Fruit fly (Drosophila melanogaster) whole organism, embryonic: ENCODE data around the gene CG12056.

Experiments
- Antp ChIP-seq: fragments of 200-800 bp; sonication (Bioruptor generic); optimal IDR thresholded peaks from 3 replicates; lab custom pipeline; 2016; ENCODE audit warnings: missing biosample characterization, missing genetic modification characterization
- CG10366 ChIP-seq: fragments of 200-800 bp; sonication (Bioruptor generic); IDR thresholded peaks from 2 replicates; pipeline ENCODE4 v1.3.6; 2022; ENCODE audit warnings: missing biosample characterization, missing genetic modification characterization
- CG10543 ChIP-seq: fragments of 200-800 bp; sonication (Bioruptor generic); optimal IDR thresholded peaks from 3 replicates; lab custom pipeline; 2017; ENCODE audit warnings: missing biosample characterization, mild to moderate bottlenecking, missing genetic modification characterization, moderate library complexity
- CG11085 ChIP-seq: fragments of 200-800 bp; sonication (Bioruptor generic); IDR thresholded peaks from 2 replicates; pipeline ENCODE4 v1.3.6; 2022; ENCODE audit warnings: missing biosample characterization, missing genetic modification characterization
- CG12942 ChIP-seq: fragments of 200-800 bp; sonication (Bioruptor generic); optimal IDR thresholded peaks from 3 replicates; lab custom pipeline; 2016; ENCODE audit warnings: missing biosample characterization, missing genetic modification characterization
- CG13296 ChIP-seq: fragments of 200-800 bp; sonication (Bioruptor generic); optimal IDR thresholded peaks from 3 replicates; lab custom pipeline; 2018; ENCODE audit warnings: missing biosample characterization, mild to moderate bottlenecking, missing genetic modification characterization
- CG13775 ChIP-seq: fragments of 200-800 bp; sonication (Bioruptor generic); optimal IDR thresholded peaks from 3 replicates; lab custom pipeline; 2017; ENCODE audit warnings: missing biosample characterization, mild to moderate bottlenecking, missing genetic modification characterization
- CG15269 ChIP-seq: fragments of 200-800 bp; sonication (Bioruptor generic); optimal IDR thresholded peaks from 2 replicates; lab custom pipeline; 2018; ENCODE audit warnings: missing biosample characterization, mild to moderate bottlenecking, missing genetic modification characterization, moderate library complexity
- CG15696 ChIP-seq: fragments of 200-800 bp; sonication (Bioruptor generic); optimal IDR thresholded peaks from 2 replicates; lab custom pipeline; 2019; ENCODE audit warnings: missing biosample characterization, mild to moderate bottlenecking, missing genetic modification characterization, moderate library complexity
- CG17912 ChIP-seq: fragments of 200-800 bp; sonication (Bioruptor generic); optimal IDR thresholded peaks from 2 replicates; lab custom pipeline; 2018; ENCODE audit warnings: missing biosample characterization, mild to moderate bottlenecking, missing genetic modification characterization
- CG1832 ChIP-seq: fragments of 200-800 bp; sonication (Bioruptor generic); optimal IDR thresholded peaks from 2 replicates; lab custom pipeline; 2017; ENCODE audit warnings: missing biosample characterization, mild to moderate bottlenecking, missing genetic modification characterization, inconsistent platforms
- CG2116 ChIP-seq: fragments of 200-800 bp; sonication (Bioruptor generic); optimal IDR thresholded peaks from 3 replicates; lab custom pipeline; 2018; ENCODE audit warnings: missing biosample characterization, mild to moderate bottlenecking, missing genetic modification characterization
- CG2199 ChIP-seq: fragments of 200-800 bp; sonication (Bioruptor generic); IDR thresholded peaks from 3 replicates; pipeline ENCODE4 v1.3.6; 2022; ENCODE audit warnings: missing biosample characterization, missing genetic modification characterization
- CG2875 ChIP-seq: fragments of 200-800 bp; sonication (Bioruptor generic); optimal IDR thresholded peaks from 2 replicates; lab custom pipeline; 2017; ENCODE audit warnings: missing biosample characterization, mild to moderate bottlenecking, missing genetic modification characterization, missing genetic modification reagents
- CG32767 ChIP-seq: fragments of 200-800 bp; sonication (Bioruptor generic); IDR thresholded peaks from 2 replicates; pipeline ENCODE4 v1.3.6; 2022; ENCODE audit warnings: missing biosample characterization, missing genetic modification characterization
- CG3726 ChIP-seq: fragments of 200-800 bp; sonication (Bioruptor generic); IDR thresholded peaks from 3 replicates; pipeline ENCODE4, ENCODE4 v1.3.6; 2022; ENCODE audit warnings: missing biosample characterization, missing genetic modification characterization
- CG3995 ChIP-seq: fragments of 200-800 bp; sonication (Bioruptor generic); optimal IDR thresholded peaks from 3 replicates; lab custom pipeline; 2016; ENCODE audit warnings: missing biosample characterization, missing genetic modification characterization
- CG7745 ChIP-seq: fragments of 200-800 bp; sonication (Bioruptor generic); optimal IDR thresholded peaks from 2 replicates; lab custom pipeline; 2018; ENCODE audit warnings: missing biosample characterization, mild to moderate bottlenecking, missing genetic modification characterization, moderate library complexity
- CG8359 ChIP-seq: fragments of 200-800 bp; sonication (Bioruptor generic); optimal IDR thresholded peaks from 2 replicates; lab custom pipeline; 2017; ENCODE audit warnings: missing biosample characterization, mild to moderate bottlenecking, missing genetic modification characterization, borderline replicate concordance
- CG8478 ChIP-seq: fragments of >200 bp; optimal IDR thresholded peaks from 2 replicates; lab custom pipeline; 2018
- H15 ChIP-seq: fragments of 200-800 bp; sonication (Bioruptor generic); IDR thresholded peaks from 3 replicates; pipeline ENCODE4 v1.3.6; 2022; ENCODE audit warnings: missing biosample characterization, missing genetic modification characterization
- HLH4C ChIP-seq: fragments of 200-800 bp; sonication (Bioruptor generic); IDR thresholded peaks from 3 replicates; pipeline ENCODE4 v1.3.6; 2022; ENCODE audit warnings: missing biosample characterization, missing genetic modification characterization; ENCODE audit not compliant: partially characterized antibody
- Nf-YA ChIP-seq: fragments of 200-800 bp; sonication (Bioruptor generic); IDR thresholded peaks from 2 replicates; pipeline ENCODE4 v1.3.6; 2022; ENCODE audit warnings: missing biosample characterization, missing genetic modification characterization
- Six4 ChIP-seq: fragments of 200-800 bp; sonication (Bioruptor generic); optimal IDR thresholded peaks from 2 replicates; lab custom pipeline; 2016; ENCODE audit warnings: missing biosample characterization, missing genetic modification characterization
- Vsx1 ChIP-seq: fragments of 200-800 bp; sonication (Bioruptor generic); optimal IDR thresholded peaks from 2 replicates; lab custom pipeline; 2017; ENCODE audit warnings: missing biosample characterization, mild to moderate bottlenecking, missing genetic modification characterization, missing genetic modification reagents
- ase ChIP-seq: fragments of 200-800 bp; sonication (Bioruptor generic); IDR thresholded peaks from 3 replicates; pipeline ENCODE4 v1.3.6; 2022; ENCODE audit warnings: missing biosample characterization, missing genetic modification characterization
- bcd ChIP-seq: fragments of 200-800 bp; sonication (Bioruptor generic); optimal IDR thresholded peaks from 2 replicates; lab custom pipeline; 2017; ENCODE audit warnings: missing biosample characterization, mild to moderate bottlenecking, missing genetic modification characterization
- bigmax ChIP-seq: fragments of 200-800 bp; sonication (Bioruptor generic); optimal IDR thresholded peaks from 2 replicates; lab custom pipeline; 2018; ENCODE audit warnings: missing biosample characterization, mild to moderate bottlenecking, missing genetic modification characterization
- btn ChIP-seq: fragments of 200-800 bp; sonication (Bioruptor generic); optimal IDR thresholded peaks from 2 replicates; lab custom pipeline; 2016; ENCODE audit warnings: missing biosample characterization, missing genetic modification characterization
- cg ChIP-seq: fragments of 200-800 bp; sonication (Bioruptor generic); optimal IDR thresholded peaks from 3 replicates; lab custom pipeline; 2019; ENCODE audit warnings: missing biosample characterization, mild to moderate bottlenecking, missing genetic modification characterization, moderate library complexity
- crc ChIP-seq: fragments of 200-800 bp; sonication (Bioruptor generic); optimal IDR thresholded peaks from 2 replicates; lab custom pipeline; 2016; ENCODE audit warnings: missing biosample characterization, missing genetic modification characterization
- da ChIP-seq: fragments of 200-800 bp; sonication (Bioruptor generic); optimal IDR thresholded peaks from 2 replicates; lab custom pipeline; 2016; ENCODE audit warnings: missing biosample characterization, missing genetic modification characterization
- exex ChIP-seq: fragments of 200-800 bp; sonication (Bioruptor generic); optimal IDR thresholded peaks from 4 replicates; lab custom pipeline; 2018; ENCODE audit warnings: missing biosample characterization, mild to moderate bottlenecking, missing genetic modification characterization, moderate library complexity
- fd96Cb ChIP-seq: fragments of 200-800 bp; sonication (Bioruptor generic); optimal IDR thresholded peaks from 2 replicates; lab custom pipeline; 2018; ENCODE audit warnings: missing biosample characterization, mild to moderate bottlenecking, missing genetic modification characterization, moderate library complexity
- gce ChIP-seq: fragments of 200-800 bp; sonication (Bioruptor generic); IDR thresholded peaks from 3 replicates; pipeline ENCODE4 v1.3.6; 2022; ENCODE audit warnings: missing biosample characterization, missing genetic modification characterization
- hth ChIP-seq: fragments of >200 bp; optimal IDR thresholded peaks from 2 replicates; lab custom pipeline; 2017; ENCODE audit warnings: inconsistent platforms
- kay ChIP-seq: fragments of 200-800 bp; sonication (Bioruptor generic); optimal IDR thresholded peaks from 2 replicates; lab custom pipeline; 2016; ENCODE audit warnings: missing biosample characterization, missing genetic modification characterization
- klu ChIP-seq: fragments of 200-800 bp; sonication (Bioruptor generic); IDR thresholded peaks from 2 replicates; pipeline ENCODE4 v1.3.6; 2022; ENCODE audit warnings: missing biosample characterization, missing genetic modification characterization
- pan ChIP-seq, 4 experiments: fragments of >200 bp in 3 of 4; fragments of 200-800 bp in 1 of 4; sonication (Bioruptor generic) in 1 of 4; optimal IDR thresholded peaks in 3 of 4; IDR thresholded peaks in 1 of 4; 2 replicates each; pipeline versions ENCODE4 v1.3.6 to Lab custom; 2017 to 2022; ENCODE audit warnings: missing biosample characterization in 2 of 4, missing genetic modification characterization in 2 of 4, mixed read lengths in 1 of 4
- pho ChIP-seq: fragments of 200-800 bp; sonication (Bioruptor generic); optimal IDR thresholded peaks from 2 replicates; lab custom pipeline; 2016; ENCODE audit warnings: missing biosample characterization, missing genetic modification characterization
- pita ChIP-seq: fragments of 200-800 bp; sonication (Bioruptor generic); optimal IDR thresholded peaks from 2 replicates; lab custom pipeline; 2017; ENCODE audit warnings: missing biosample characterization, mild to moderate bottlenecking, missing genetic modification characterization
- repo ChIP-seq: fragments of 200-800 bp; sonication (Bioruptor generic); optimal IDR thresholded peaks from 2 replicates; lab custom pipeline; 2016; ENCODE audit warnings: missing biosample characterization, missing genetic modification characterization
- salm ChIP-seq: fragments of 200-800 bp; sonication (Bioruptor generic); optimal IDR thresholded peaks from 2 replicates; lab custom pipeline; 2018; ENCODE audit warnings: missing biosample characterization, mild to moderate bottlenecking, missing genetic modification characterization
- sd ChIP-seq: fragments of 200-800 bp; sonication (Bioruptor generic); optimal IDR thresholded peaks from 3 replicates; lab custom pipeline; 2018; ENCODE audit warnings: missing biosample characterization, mild to moderate bottlenecking, missing genetic modification characterization, moderate library complexity
- tup ChIP-seq: fragments of 200-800 bp; sonication (Bioruptor generic); optimal IDR thresholded peaks from 2 replicates; lab custom pipeline; 2016; ENCODE audit warnings: missing biosample characterization, mild to moderate bottlenecking, missing genetic modification characterization, moderate library complexity
- unc-4 ChIP-seq: fragments of 200-800 bp; sonication (Bioruptor generic); IDR thresholded peaks from 2 replicates; pipeline ENCODE4 v1.3.6; 2022; ENCODE audit warnings: missing biosample characterization, missing genetic modification characterization; ENCODE audit not compliant: partially characterized antibody
- usp ChIP-seq: fragments of >200 bp; optimal IDR thresholded peaks from 2 replicates; lab custom pipeline; 2017; ENCODE audit warnings: missing biosample characterization, missing genetic modification characterization
- wek ChIP-seq: fragments of 200-800 bp; sonication (Bioruptor generic); optimal IDR thresholded peaks from 3 replicates; lab custom pipeline; 2018; ENCODE audit warnings: missing biosample characterization, mild to moderate bottlenecking, missing genetic modification characterization, moderate library complexity
- zen ChIP-seq: fragments of 200-800 bp; sonication (Bioruptor generic); optimal IDR thresholded peaks from 3 replicates; lab custom pipeline; 2018; ENCODE audit warnings: missing biosample characterization, mild to moderate bottlenecking, missing genetic modification characterization, moderate library complexity

Gene CG12056

dm6 chrX:9156388-9156823 is 36.1 kb upstream of the CG12056 start, which contains the start of gene His3.3B (continued):
- TF ChIP-seq CG17912 (no peak), gce (GFP tag; lab: Robert Waterston, UW) (no peak), crc (GFP tag; lab: Kevin White, UChicago) (no peak), CG15269 (tag; lab: Kevin White, UChicago) (peak; percentile 31), Nf-YA (GFP tag; lab: Robert Waterston, UW) (no peak), CG2199 (GFP tag; lab: Robert Waterston, UW) (no peak), CG1832 (GFP tag; lab: Kevin White, UChicago) (no peak), zen (tag; lab: Kevin White, UChicago) (no peak), exex (no peak), CG32767 (peak; percentile 35; the same call in 1 of the 2 replicates), salm (tag; lab: Kevin White, UChicago) (no peak), kay (GFP tag; lab: Kevin White, UChicago) (no peak), sd (tag; lab: Kevin White, UChicago) (peak; percentile 32), unc-4 (GFP tag; lab: Robert Waterston, UW) (peak; percentile 48), Antp (GFP tag; lab: Kevin White, UChicago) (no peak), CG3995 (GFP tag; lab: Kevin White, UChicago) (peak; percentile 4), CG10543 (GFP tag; lab: Kevin White, UChicago) (peak; percentile 18), ase (GFP tag; lab: Robert Waterston, UW) (no peak), hth (lab: Kevin White, UChicago) (no peak), HLH4C (0 out of 3 replicates have a peak, but pooled peaks have one; percentile 36), wek (GFP tag; lab: Kevin White, UChicago) (peak; percentile 8), CG13775 (GFP tag; lab: Kevin White, UChicago) (no peak), bigmax (GFP tag; lab: Kevin White, UChicago) (peak; percentile 10), CG2116 (GFP tag; lab: Kevin White, UChicago) (peak; percentile 73), bcd (GFP tag; lab: Kevin White, UChicago) (no peak), CG10366 (GFP tag; lab: Robert Waterston, UW) (no peak), CG13296 (GFP tag; lab: Kevin White, UChicago) (peak; percentile 41), CG3726 (GFP tag; lab: Robert Waterston, UW) (no peak), tup (GFP tag; lab: Kevin White, UChicago) (no peak), pan (optimal IDR thresholded peaks at IDR 0.05; lab: Kevin White, UChicago) (no peak), pan (GFP tag; optimal IDR thresholded peaks at IDR 0.05 in 1 of 2, IDR thresholded peaks at IDR 0.05 in 1 of 2) (no peak), cg (GFP tag; lab: Kevin White, UChicago) (peak; percentile 66), da (GFP tag; lab: Kevin White, UChicago) (no peak), pita (peak; percentile 50), CG2875 (GFP tag; lab: Kevin White, UChicago) (no peak), btn (GFP tag; lab: Kevin White, UChicago) (no peak), Six4 (GFP tag; lab: Kevin White, UChicago) (no peak), pho (GFP tag; lab: Kevin White, UChicago) (no peak), CG15696 (tag; lab: Kevin White, UChicago) (no peak), CG8478 (lab: Kevin White, UChicago) (no peak), repo (GFP tag; lab: Kevin White, UChicago) (no peak), CG7745 (tag; lab: Kevin White, UChicago) (no peak), fd96Cb (no peak), klu (GFP tag; lab: Robert Waterston, UW) (no peak), usp (no peak), CG11085 (no peak), CG8359 (GFP tag; lab: Kevin White, UChicago) (no peak), CG12942 (GFP tag; lab: Kevin White, UChicago) (no peak), Vsx1 (GFP tag; lab: Kevin White, UChicago) (no peak), H15 (GFP tag; lab: Robert Waterston, UW) (no peak)
